Worm (Caenorhabditis elegans): ENCODE data around the gene aak-1.

The aak-1 gene

ce11 chrIII:8797211-8797733 lies 36.4 kb upstream of the aak-1 start (continued):
- TF ChIP-seq tra-1 (GFP tag; IDR thresholded peaks at IDR 0.05), result peak; percentile 68
- no peak for TF ChIP-seq nhr-111 (GFP tag; optimal IDR thresholded peaks at IDR 0.05)
- TF ChIP-seq ceh-32 (tag; optimal IDR thresholded peaks at IDR 0.05; ENCODE audit: poor library complexity), result no peak
- TF ChIP-seq arid-1 (GFP tag; conservative IDR thresholded peaks at IDR 0.05), result 0 out of 2 replicates have a peak, but pooled peaks have one; percentile 24
- 0 out of 2 replicates have a peak, but pooled peaks have one; percentile 27 for TF ChIP-seq madf-9 (GFP tag; conservative IDR thresholded peaks at IDR 0.05)
- peak; percentile 35 for TF ChIP-seq ztf-7 (tag; optimal IDR thresholded peaks at IDR 0.05)

ce11 chrIII:8795595-8796141 lies 34.8 kb upstream of the aak-1 start:
- TF ChIP-seq ztf-7 (tag; optimal IDR thresholded peaks at IDR 0.05) (peak; percentile 88), pqm-1 (tag; optimal IDR thresholded peaks at IDR 0.05) (peak; percentile 54), tra-1 (GFP tag; IDR thresholded peaks at IDR 0.05) (peak; percentile 91), fkh-10 (GFP tag; optimal IDR thresholded peaks at IDR 0.05) (peak; percentile 96), ZK337.2 (GFP tag; IDR thresholded peaks at IDR 0.05) (no peak), egl-43 (GFP tag; IDR thresholded peaks at IDR 0.05) (peak; percentile 94), snpc-4 (tag; optimal IDR thresholded peaks at IDR 0.05) (peak; percentile 38), ctbp-1 (GFP tag; IDR thresholded peaks at IDR 0.05) (peak; percentile 97), unc-62 (GFP tag; optimal IDR thresholded peaks at IDR 0.05 in 1 of 2) (peak in 1 of 2 experiments; percentile 100), unc-62 (tag; optimal IDR thresholded peaks at IDR 0.05) (no peak), hlh-30 (tag; optimal IDR thresholded peaks at IDR 0.05; ENCODE audit: insufficient read depth) (peak; percentile 95), dmd-8 (GFP tag; IDR thresholded peaks at IDR 0.05) (no peak), nhr-77 (tag; optimal IDR thresholded peaks at IDR 0.05) (peak; percentile 87), daf-8 (GFP tag; IDR thresholded peaks at IDR 0.05) (no peak), jun-1 (tag; optimal IDR thresholded peaks at IDR 0.05) (peak; percentile 87), ces-1 (GFP tag; optimal IDR thresholded peaks at IDR 0.05) (peak; percentile 69), vab-7 (GFP tag; IDR thresholded peaks at IDR 0.05) (no peak), lim-7 (GFP tag; IDR thresholded peaks at IDR 0.05) (no peak), nhr-6 (tag; optimal IDR thresholded peaks at IDR 0.05) (peak; percentile 84), aha-1 (tag) (peak; percentile 98), ceh-28 (tag; optimal IDR thresholded peaks at IDR 0.05) (peak; percentile 72), zfp-2 (tag; optimal IDR thresholded peaks at IDR 0.05) (no peak), ceh-32 (tag; optimal IDR thresholded peaks at IDR 0.05; ENCODE audit: poor library complexity) (peak; percentile 64), unc-39 (tag; optimal IDR thresholded peaks at IDR 0.05) (no peak), Y105C5A.15 (GFP tag; IDR thresholded peaks at IDR 0.05) (no peak), ztf-11 (tag; optimal IDR thresholded peaks at IDR 0.05) (no peak), sdz-12 (GFP tag; optimal IDR thresholded peaks at IDR 0.05) (no peak), lin-39 (tag; optimal IDR thresholded peaks at IDR 0.05) (peak; percentile 53), tag-97 (GFP tag; IDR thresholded peaks at IDR 0.05) (no peak), Y48G9A.11 (GFP tag; IDR thresholded peaks at IDR 0.05) (no peak; the same call in 1 of the 2 replicates), hif-1 (tag; optimal IDR thresholded peaks at IDR 0.05) (peak; percentile 75 to 88), T26A8.4 (GFP tag; IDR thresholded peaks at IDR 0.05) (peak; percentile 92), lin-29 (GFP tag; IDR thresholded peaks at IDR 0.05) (peak; percentile 78), fos-1 (tag; optimal IDR thresholded peaks at IDR 0.05) (peak; percentile 62), duxl-1 (tag; optimal IDR thresholded peaks at IDR 0.05; ENCODE audit: poor library complexity) (peak; percentile 64), F26F4.8 (GFP tag; conservative IDR thresholded peaks at IDR 0.05) (no peak), ceh-44 (GFP tag; IDR thresholded peaks at IDR 0.05) (no peak), ceh-62 (tag; optimal IDR thresholded peaks at IDR 0.05) (no peak), arid-1 (GFP tag; conservative IDR thresholded peaks at IDR 0.05) (peak; percentile 88), attf-4 (tag; optimal IDR thresholded peaks at IDR 0.05) (peak; percentile 13), aly-2 (tag; optimal IDR thresholded peaks at IDR 0.05) (no peak), daf-19 (GFP tag; conservative IDR thresholded peaks at IDR 0.05) (peak; percentile 80), mdl-1 (tag; optimal IDR thresholded peaks at IDR 0.05) (peak; percentile 89 to 97), lin-15B (tag; optimal IDR thresholded peaks at IDR 0.05) (no peak), nhr-42 (GFP tag; IDR thresholded peaks at IDR 0.05) (0 out of 2 replicates have a peak, but pooled peaks have one; percentile 52), F37D6.2 (tag; optimal IDR thresholded peaks at IDR 0.05) (peak; percentile 93), egl-27 (tag; optimal IDR thresholded peaks at IDR 0.05) (no peak)

All from whole organism, L4 larva.